Worm (Caenorhabditis elegans) whole organism, early embryonic: Measurements from ENCODE around the gene pkg-2.

Experiments used
- ama-1 ChIP-seq: fragments of 150-350 bp; optimal IDR thresholded peaks from 2 replicates; lab custom pipeline; 2014
- ets-7 ChIP-seq: sonication (generic microtip); optimal IDR thresholded peaks from 2 replicates; lab custom pipeline; 2016; ENCODE audit warnings: missing genotype, missing genetic modification characterization, missing compliant biosample characterization
- flt-1 ChIP-seq: fragments of 200-800 bp; sonication (Bioruptor generic); IDR thresholded peaks from 2 replicates; pipeline ENCODE4 v1.3.6; 2022; ENCODE audit warnings: missing genetic modification characterization, missing compliant biosample characterization
- hmbx-1 ChIP-seq: sonication (generic microtip); optimal IDR thresholded peaks from 2 replicates; lab custom pipeline; 2016; ENCODE audit warnings: mild to moderate bottlenecking, missing genetic modification characterization, missing compliant biosample characterization
- pes-1 ChIP-seq: fragments of 200-800 bp; sonication (Bioruptor generic); IDR thresholded peaks from 2 replicates; pipeline ENCODE4 v1.3.6; 2022; ENCODE audit warnings: missing genetic modification reagents, missing genetic modification characterization, missing compliant biosample characterization
- scrt-1 ChIP-seq: fragments of 200-800 bp; sonication (Bioruptor generic); IDR thresholded peaks from 2 replicates; pipeline ENCODE4 v1.3.6; 2022; ENCODE audit warnings: missing genetic modification characterization, missing compliant biosample characterization
- tra-4 ChIP-seq: sonication (generic microtip); optimal IDR thresholded peaks from 2 replicates; lab custom pipeline; 2017; ENCODE audit warnings: missing genetic modification characterization, missing compliant biosample characterization

DNA sequence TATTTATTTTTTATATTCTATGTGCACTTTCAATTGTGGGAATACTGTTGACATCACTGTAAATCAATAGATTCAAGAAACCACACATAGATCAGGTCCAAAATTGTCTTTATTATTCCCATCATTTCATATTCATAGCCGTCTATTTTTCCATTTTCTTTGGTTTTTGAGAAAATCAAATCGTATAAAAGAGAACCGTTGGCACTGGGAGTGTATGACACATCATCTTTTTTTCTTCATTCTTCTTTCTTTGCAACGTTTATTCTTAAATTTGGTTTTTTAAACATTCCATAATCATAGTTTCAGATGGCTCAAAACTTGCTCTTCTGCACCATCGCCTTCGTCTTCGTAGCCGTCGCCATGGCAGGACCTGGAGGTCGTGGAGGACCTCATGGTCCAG lies 30.8 kb upstream of the pkg-2 start, which contains the start of gene srlf-2:
- TF ChIP-seq scrt-1 (GFP tag; lab: Robert Waterston, UW) (no peak), ama-1 (lab: Kevin White, UChicago) (no peak), flt-1 (GFP tag; lab: Robert Waterston, UW) (no peak), pes-1 (no peak), tra-4 (tag; lab: Kevin White, UChicago) (no peak), hmbx-1 (tag; lab: Kevin White, UChicago) (no peak), ets-7 (tag; lab: Kevin White, UChicago) (no peak)
